Worm (Caenorhabditis elegans): ENCODE data around the gene Y69E1A.1.
A peak's percentile ranks its signal among the peaks of the same experiment; 100 is the strongest.

The Y69E1A.1 gene

ce11 chrIV:10985568-10986035 lies 36.9 kb upstream of the Y69E1A.1 start, which contains the start of gene cyb-2.1:
Gene cyb-2.1, plus strand, starts transcription at chrIV:10985985.
- peak; percentile 7 for TF ChIP-seq unc-130 (GFP tag; optimal IDR thresholded peaks at IDR 0.05)
- TF ChIP-seq nhr-48 (tag; optimal IDR thresholded peaks at IDR 0.05) = no peak

- no peak for TF ChIP-seq ZK337.2 (GFP tag; IDR thresholded peaks at IDR 0.05)
- TF ChIP-seq ztf-11 (tag; optimal IDR thresholded peaks at IDR 0.05) = no peak
- TF ChIP-seq Y48G9A.11 (GFP tag; IDR thresholded peaks at IDR 0.05) = no peak
- no peak for TF ChIP-seq F44E2.7 (GFP tag; IDR thresholded peaks at IDR 0.05)
- TF ChIP-seq lin-15B (tag; optimal IDR thresholded peaks at IDR 0.05) = no peak
- no peak for TF ChIP-seq nhr-25 (tag; optimal IDR thresholded peaks at IDR 0.05; ENCODE audit: borderline replicate concordance, insufficient read depth)
- no peak for TF ChIP-seq Y105C5A.15 (GFP tag; IDR thresholded peaks at IDR 0.05)
- no peak for TF ChIP-seq unc-39 (tag; optimal IDR thresholded peaks at IDR 0.05)
- TF ChIP-seq nhr-10 (tag; optimal IDR thresholded peaks at IDR 0.05) = no peak
- TF ChIP-seq zfp-3 (GFP tag; conservative IDR thresholded peaks at IDR 0.05) = no peak
Measured at ce11 chrIV:10981761-10982160, 33.1 kb upstream of the Y69E1A.1 start, which contains the start of gene Y43E12A.2. Gene Y43E12A.2, plus strand, starts transcription at chrIV:10982061.

DNA sequence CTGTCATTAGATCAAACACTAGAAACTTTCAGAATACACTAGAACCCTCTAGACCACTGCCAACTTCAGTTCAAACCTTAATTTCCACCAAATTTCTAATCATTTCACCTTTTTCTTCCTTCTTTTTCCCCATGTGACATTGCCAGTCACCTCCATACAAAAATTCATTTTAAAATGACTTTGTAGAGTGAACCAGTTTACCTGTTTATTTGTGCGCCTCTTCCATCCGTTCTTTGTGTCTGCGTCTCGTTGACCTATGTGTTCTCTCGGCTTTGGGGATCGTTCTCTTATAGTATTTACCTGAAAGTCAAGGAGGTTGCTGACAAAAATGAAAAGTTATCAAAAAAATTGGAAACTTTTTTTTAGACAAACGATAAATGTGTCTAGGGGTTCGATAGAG lies 31.9 kb upstream of the Y69E1A.1 start:
- TF ChIP-seq hlh-30 (tag; optimal IDR thresholded peaks at IDR 0.05; ENCODE audit: insufficient read depth) (peak; percentile 4), daf-16 (GFP tag; optimal IDR thresholded peaks at IDR 0.05) (no peak), daf-16 (tag; optimal IDR thresholded peaks at IDR 0.05) (peak; percentile 22), ZK546.5 (tag; optimal IDR thresholded peaks at IDR 0.05) (no peak)

DNA sequence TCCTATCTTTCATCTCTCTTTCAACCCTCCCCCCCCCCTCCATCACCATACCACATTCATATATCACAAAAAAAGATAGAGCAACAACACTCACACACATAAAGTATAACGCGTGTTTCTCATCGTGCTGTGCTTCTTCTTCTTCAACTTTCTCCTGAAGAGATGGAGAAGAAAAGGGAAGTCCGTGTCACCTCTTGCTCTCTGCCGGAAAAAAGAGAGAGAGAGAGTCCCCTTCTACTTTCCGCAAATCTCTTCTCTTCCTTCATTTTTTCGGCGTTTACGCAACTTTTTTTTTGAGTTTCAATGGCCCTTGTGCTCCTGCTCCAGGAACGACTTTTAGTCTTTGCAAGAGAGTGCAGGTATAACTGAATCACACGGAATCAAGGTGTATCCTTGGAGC lies 31.0 kb upstream of the Y69E1A.1 start:
- TF ChIP-seq mep-1 (tag; optimal IDR thresholded peaks at IDR 0.05) = peak; percentile 22
- no peak for TF ChIP-seq Y105C5A.15 (GFP tag; IDR thresholded peaks at IDR 0.05)
- TF ChIP-seq ctbp-1 (GFP tag; IDR thresholded peaks at IDR 0.05) = peak; percentile 63; the same call in 1 of the 2 replicates
- peak; percentile 45 for TF ChIP-seq hlh-30 (tag; optimal IDR thresholded peaks at IDR 0.05; ENCODE audit: insufficient read depth)
- TF ChIP-seq zip-11 (GFP tag; IDR thresholded peaks at IDR 0.05) = no peak
- TF ChIP-seq cey-2 (tag; optimal IDR thresholded peaks at IDR 0.05; ENCODE audit: borderline replicate concordance, insufficient read depth) = no peak
- TF ChIP-seq lsy-2 (tag; optimal IDR thresholded peaks at IDR 0.05) = peak in 1 of 2 experiments; percentile 13
- TF ChIP-seq nhr-10 (tag; optimal IDR thresholded peaks at IDR 0.05) = no peak
- peak; percentile 46 for TF ChIP-seq fkh-10 (GFP tag; optimal IDR thresholded peaks at IDR 0.05)
- TF ChIP-seq nhr-76 (tag; optimal IDR thresholded peaks at IDR 0.05) = no peak
- TF ChIP-seq unc-62 (GFP tag; optimal IDR thresholded peaks at IDR 0.05 in 1 of 2) = peak in 1 of 2 experiments; percentile 94
- no peak for TF ChIP-seq unc-62 (tag; optimal IDR thresholded peaks at IDR 0.05)
- peak; percentile 2 for TF ChIP-seq nhr-28 (tag; optimal IDR thresholded peaks at IDR 0.05)
- peak; percentile 46 for TF ChIP-seq hlh-11 (tag; optimal IDR thresholded peaks at IDR 0.05)
- no peak for TF ChIP-seq Y48G9A.11 (GFP tag; IDR thresholded peaks at IDR 0.05)
- TF ChIP-seq mes-2 (tag; optimal IDR thresholded peaks at IDR 0.05; ENCODE audit: poor library complexity, severe bottlenecking) = peak; percentile 10
- TF ChIP-seq aha-1 (tag) = peak; percentile 25

ce11 chrIV:10978641-10979040 lies 29.9 kb upstream of the Y69E1A.1 start:
- TF ChIP-seq nhr-42 (GFP tag; IDR thresholded peaks at IDR 0.05) = no peak
- TF ChIP-seq ztf-11 (tag; optimal IDR thresholded peaks at IDR 0.05) = no peak
- TF ChIP-seq zag-1 (tag; optimal IDR thresholded peaks at IDR 0.05) = no peak
- no peak for TF ChIP-seq R02D3.7 (tag; optimal IDR thresholded peaks at IDR 0.05)
- no peak for TF ChIP-seq ceh-62 (tag; optimal IDR thresholded peaks at IDR 0.05)
- no peak for TF ChIP-seq ceh-44 (GFP tag; IDR thresholded peaks at IDR 0.05)
- TF ChIP-seq unc-130 (GFP tag; optimal IDR thresholded peaks at IDR 0.05) = no peak
- TF ChIP-seq hlh-11 (tag; optimal IDR thresholded peaks at IDR 0.05) = no peak
- no peak for TF ChIP-seq zip-2 (tag; optimal IDR thresholded peaks at IDR 0.05)
- TF ChIP-seq attf-4 (tag; optimal IDR thresholded peaks at IDR 0.05) = no peak
- TF ChIP-seq dve-1 (tag; optimal IDR thresholded peaks at IDR 0.05; ENCODE audit: insufficient read depth) = no peak
- no peak for TF ChIP-seq ctbp-1 (GFP tag; IDR thresholded peaks at IDR 0.05)
- no peak for TF ChIP-seq mes-2 (tag; optimal IDR thresholded peaks at IDR 0.05; ENCODE audit: poor library complexity, severe bottlenecking)
- no peak for TF ChIP-seq lin-1 (GFP tag; IDR thresholded peaks at IDR 0.05)
- no peak for TF ChIP-seq duxl-1 (tag; optimal IDR thresholded peaks at IDR 0.05; ENCODE audit: poor library complexity)
- TF ChIP-seq nhr-237 (tag; optimal IDR thresholded peaks at IDR 0.05) = no peak
- no peak for TF ChIP-seq jun-1 (tag; optimal IDR thresholded peaks at IDR 0.05)
- no peak for TF ChIP-seq F49E8.2 (tag; optimal IDR thresholded peaks at IDR 0.05; ENCODE audit: borderline replicate concordance)
- TF ChIP-seq aly-2 (tag; optimal IDR thresholded peaks at IDR 0.05) = no peak
- TF ChIP-seq Y75B8A.6 (GFP tag; IDR thresholded peaks at IDR 0.05) = no peak
